Fruit fly (Drosophila melanogaster): Measurements from ENCODE around the gene bond.

DNA sequence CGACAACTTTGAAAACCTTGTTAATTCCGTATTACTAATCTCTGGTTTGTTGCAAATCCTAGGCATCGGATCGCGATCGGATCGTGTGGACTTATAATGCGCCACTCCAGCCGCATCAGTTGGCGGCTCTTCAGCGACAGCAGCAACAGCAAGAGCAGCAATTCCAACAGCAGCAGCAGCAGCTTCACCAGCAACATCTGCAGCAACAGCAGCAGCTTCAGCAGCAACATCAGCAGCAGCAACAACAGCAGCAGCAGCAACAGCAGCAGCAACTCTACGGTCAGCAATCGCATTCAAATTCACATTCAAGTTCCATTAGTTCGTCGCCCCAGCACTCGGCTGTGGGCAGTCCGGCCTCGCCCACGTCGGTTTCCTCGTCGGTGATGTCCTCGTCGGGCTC lies 52.3 kb downstream of the bond start:
- TF ChIP-seq lola (GFP tag; optimal IDR thresholded peaks at IDR 0.05) (no peak), psq (GFP tag; optimal IDR thresholded peaks at IDR 0.05) (no peak), fru (GFP tag; optimal IDR thresholded peaks at IDR 0.05) (no peak), br (GFP tag; optimal IDR thresholded peaks at IDR 0.05) (no peak), h (GFP tag; optimal IDR thresholded peaks at IDR 0.05) (no peak), Dif (GFP tag; optimal IDR thresholded peaks at IDR 0.05; ENCODE audit: partially characterized antibody) (no peak)
